Fruit fly (Drosophila melanogaster): Measurements from ENCODE around the gene CG4511.

Gene CG4511

DNA sequence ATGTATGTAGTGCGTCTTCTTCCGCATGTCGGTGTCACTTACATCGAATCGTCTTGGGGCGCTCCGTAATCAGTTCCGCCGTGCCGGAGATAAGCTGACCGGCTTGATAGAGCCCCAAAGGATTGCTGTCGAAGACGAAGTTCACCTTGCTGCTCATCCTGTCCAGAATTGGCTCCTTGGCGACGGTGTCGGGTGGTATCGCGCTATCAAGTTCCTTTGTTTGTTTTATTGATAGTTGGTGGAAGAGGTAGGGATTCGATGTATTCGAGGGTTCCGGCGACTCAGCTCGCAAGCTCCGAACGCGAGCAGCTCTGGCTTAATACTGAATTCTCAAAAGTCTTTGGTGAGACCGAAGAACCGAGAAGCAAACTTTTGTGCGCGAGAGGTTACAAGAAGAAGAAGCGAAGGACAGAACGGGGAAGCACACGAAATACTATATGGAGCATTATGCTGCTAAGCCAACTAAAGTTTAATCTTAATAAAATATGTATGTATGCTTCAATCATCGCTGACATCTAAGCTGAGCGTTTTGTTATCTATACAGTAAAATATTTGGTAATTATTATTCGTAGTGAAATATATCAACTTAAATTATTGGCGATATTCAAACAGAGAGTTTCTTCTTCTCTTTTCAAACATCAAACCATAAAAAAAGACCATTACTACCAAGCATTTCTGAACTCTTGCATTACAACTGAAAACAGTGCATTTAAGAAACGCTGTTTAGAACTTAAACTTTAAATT, 30.5 kb downstream of the CG4511 start, which contains the start of gene CG14696:
Gene CG14696 (minus strand): TSS at position 324 of the 744 bp plus-strand sequence.
- TF ChIP-seq CG17801 (GFP tag; optimal IDR thresholded peaks at IDR 0.05; ENCODE audit: partially characterized antibody) = no peak

DNA sequence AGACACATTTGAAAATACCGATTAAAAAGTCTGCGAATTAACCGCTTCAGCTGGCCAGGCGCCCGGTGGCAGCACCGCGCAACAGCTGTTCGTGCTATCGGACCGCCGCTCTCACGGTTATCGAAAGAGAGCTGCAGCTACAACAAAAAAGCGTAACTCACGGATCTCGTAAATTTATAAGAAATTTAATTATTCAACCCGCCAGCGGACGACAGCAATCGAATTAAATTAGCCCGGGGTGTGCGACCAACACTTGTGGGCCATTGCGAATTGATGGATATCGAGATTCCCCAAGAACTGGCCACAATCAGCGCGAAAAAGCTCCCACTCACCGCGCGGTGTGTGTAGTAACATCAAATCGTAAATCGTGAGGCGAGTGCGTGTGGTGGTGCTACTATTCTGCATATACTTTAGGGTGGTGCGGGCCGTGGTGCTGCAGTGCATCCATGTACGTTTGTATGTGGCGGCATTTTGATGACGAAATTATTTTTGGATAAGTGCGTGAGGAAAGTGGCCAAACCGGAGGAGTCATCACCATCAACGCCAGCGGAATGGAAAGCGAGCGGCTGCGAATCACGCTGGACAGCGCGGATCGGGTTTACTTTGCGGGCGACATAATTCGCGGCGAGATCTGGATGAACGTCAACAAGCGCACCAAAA, 31.3 kb downstream of the CG4511 start, which contains the start of gene Leash:
Gene Leash (plus strand): TSS at position 119 of the 660 bp plus-strand sequence.
- peak; percentile 9 for TF ChIP-seq CG17801 (GFP tag; optimal IDR thresholded peaks at IDR 0.05; ENCODE audit: partially characterized antibody)

DNA sequence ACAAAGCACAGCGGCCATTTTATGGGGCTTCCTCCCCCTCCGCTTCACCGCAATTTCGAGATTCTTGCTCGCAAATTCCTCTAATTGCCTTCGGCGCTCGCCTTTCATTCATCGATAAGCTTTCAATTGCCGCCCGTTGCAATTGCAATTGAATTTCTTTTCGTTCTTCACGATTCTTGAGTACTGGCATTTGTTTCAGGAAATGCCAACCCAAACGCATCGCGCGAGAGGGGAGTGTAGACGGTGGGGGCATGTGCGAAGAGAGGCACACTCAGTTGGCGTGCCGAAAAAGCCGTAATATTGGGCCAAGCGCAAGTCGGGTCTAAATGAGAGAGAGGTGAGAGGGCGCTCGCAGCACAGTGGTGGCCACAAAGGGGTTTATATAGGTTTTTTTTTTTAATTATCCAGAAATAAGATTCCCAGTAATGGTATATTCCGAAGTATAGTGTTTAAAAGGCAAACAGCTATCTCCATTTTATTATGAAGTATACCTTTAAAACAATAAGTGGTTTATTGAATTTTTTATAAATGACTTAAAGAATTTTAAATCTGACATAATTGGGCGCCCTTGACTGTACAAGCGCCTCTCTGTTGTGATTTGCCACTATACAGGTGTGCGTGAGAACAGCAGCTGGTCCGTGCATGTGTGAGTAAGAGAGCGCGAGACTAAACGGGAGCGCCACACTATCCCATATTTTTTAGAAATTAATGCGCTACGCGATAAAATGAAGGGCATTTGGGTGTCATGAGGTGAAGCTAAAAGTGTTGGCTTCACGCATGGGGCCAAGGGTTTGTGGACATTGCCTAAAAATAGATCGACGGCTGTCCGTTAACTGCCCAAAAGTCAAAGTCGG, 32.4 kb downstream of the CG4511 start:
- peak; percentile 82 for TF ChIP-seq CG17801 (GFP tag; optimal IDR thresholded peaks at IDR 0.05; ENCODE audit: partially characterized antibody)

DNA sequence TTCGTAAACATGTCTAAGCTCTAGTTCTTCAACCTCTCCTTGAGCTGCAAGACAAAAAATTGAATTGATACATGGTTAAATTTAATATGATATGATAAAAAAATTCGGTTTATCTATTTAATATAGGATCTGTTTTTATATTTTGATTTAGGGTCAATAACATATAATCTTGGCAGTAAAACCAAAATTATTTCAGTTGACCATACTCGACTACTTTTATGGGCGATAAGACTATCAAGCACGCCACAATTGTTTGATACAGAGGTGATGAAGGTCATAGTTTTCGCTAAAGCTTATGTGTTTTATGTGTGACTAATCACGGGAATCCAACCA, 34.0 kb downstream of the CG4511 start:
- TF ChIP-seq CG17801 (GFP tag; optimal IDR thresholded peaks at IDR 0.05; ENCODE audit: partially characterized antibody) = no peak

DNA sequence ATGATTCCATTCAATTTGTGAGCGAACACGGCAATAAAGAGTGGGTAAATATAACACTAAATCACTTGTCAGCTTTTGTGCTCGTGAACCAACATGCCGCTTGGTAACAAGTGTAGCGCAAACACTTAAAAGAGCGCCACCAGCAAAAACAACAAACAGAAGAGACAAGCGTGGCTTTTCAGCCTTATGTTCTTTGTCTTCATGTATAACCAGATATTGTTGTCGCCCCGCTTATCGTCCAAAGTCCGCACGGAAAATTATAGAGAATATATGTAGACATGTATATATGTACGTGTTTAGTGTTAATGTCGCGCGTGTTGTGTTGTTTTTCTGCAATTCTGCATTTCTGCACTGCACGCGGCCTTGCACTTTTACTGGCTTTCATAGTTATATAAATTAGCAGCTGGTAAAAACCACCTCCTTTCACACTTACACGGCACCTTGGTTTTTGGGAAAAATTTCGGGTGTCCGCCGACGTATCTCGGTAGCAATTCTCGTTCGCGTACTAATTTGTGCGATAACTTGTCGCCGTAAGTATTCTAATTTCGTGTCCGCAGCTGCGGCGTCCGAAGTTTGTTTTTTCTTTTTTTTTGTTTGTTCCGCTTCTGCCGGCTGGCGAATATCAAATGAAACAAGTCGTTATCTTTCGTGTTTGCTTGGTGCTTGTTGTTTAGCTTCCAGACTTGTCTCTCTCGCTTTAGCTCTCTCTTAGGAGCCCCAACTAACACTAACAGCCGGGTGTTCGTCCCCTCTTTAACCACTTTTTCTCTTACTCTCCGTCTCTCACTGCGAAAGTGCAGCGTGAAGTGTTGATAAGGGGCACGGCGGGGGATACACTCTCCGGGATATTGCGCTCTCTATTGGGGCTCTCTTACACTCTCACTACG, 34.6 kb downstream of the CG4511 start:
- peak; percentile 48 for TF ChIP-seq CG17801 (GFP tag; optimal IDR thresholded peaks at IDR 0.05; ENCODE audit: partially characterized antibody)

DNA sequence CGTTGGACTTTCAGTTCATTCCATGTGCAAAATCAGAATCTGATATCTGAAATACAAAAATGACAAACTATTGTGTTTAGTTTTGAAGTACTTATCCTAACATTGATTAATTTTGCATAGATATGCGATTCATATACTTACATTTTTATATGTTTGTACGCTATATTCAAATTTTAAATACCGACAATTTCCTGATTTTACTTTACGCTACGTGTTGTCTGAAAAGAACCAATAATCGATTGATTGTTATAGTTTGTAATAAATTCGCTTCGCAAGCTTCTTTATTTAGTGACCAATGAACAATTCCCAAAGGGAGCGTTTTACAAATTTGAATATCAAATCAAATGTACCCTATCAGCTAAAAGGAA, 35.2 kb downstream of the CG4511 start, which contains the start of gene Ak3:
Gene Ak3 (minus strand): TSS at position 69 of the 368 bp plus-strand sequence.
- no peak for TF ChIP-seq CG17801 (GFP tag; optimal IDR thresholded peaks at IDR 0.05; ENCODE audit: partially characterized antibody)

DNA sequence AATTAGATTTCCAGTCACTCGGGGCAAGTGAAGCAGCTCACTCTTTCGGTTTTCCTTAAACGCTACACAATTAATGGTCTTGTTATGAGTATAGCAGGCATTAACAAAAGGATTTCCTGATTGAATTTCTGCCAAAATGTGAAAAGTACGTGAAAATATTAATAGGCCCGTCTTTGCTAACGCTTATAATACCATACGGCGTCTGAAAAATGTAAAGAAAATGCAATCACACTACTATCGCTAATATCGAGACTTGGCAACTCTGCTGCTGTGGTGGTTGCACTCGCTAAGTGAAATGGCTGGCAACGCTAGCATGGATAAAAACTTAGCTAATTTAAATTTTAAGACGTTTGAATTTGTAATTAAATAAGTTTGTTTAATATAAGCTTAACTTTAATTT, 39.0 kb downstream of the CG4511 start, which contains the start of gene CG6621:
Gene CG6621 (minus strand): TSS at position 205 of the 400 bp plus-strand sequence.
- TF ChIP-seq CG17801 (GFP tag; optimal IDR thresholded peaks at IDR 0.05; ENCODE audit: partially characterized antibody) = no peak
